Fruit fly (Drosophila melanogaster): ENCODE data around the gene Papst2.
A peak's percentile ranks its signal among the peaks of the same experiment; 100 is the strongest.

Gene Papst2

DNA sequence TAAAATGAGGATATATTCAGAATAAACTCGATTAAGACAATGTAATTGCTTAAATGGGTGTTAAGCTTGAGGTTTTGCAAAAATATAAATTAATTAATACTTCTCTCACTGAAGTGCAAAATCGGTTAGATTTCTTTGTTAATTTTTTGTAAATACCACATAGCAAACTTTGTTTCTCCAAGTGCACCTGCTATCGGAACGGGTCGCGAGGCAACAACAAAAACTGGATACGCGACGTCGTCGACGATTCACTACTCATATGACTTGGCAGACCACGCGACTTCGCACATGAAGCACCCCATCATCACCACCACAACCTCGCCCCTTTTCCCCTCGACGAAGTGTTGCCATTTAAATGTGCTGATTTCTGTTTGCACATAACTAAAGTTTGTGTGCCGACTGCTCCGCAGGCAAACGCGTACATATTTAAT is 35.5 kb upstream of the Papst2 start (continued):
- TF ChIP-seq CG31365 (tag; optimal IDR thresholded peaks at IDR 0.05), result no peak
- no peak for TF ChIP-seq fd64A (GFP tag; optimal IDR thresholded peaks at IDR 0.05)
- TF ChIP-seq pfk (GFP tag; optimal IDR thresholded peaks at IDR 0.05), result no peak
- TF ChIP-seq CG10565 (GFP tag; optimal IDR thresholded peaks at IDR 0.05), result no peak
- no peak for TF ChIP-seq ewg (GFP tag; optimal IDR thresholded peaks at IDR 0.05)
- no peak for TF ChIP-seq CG32767 (GFP tag; IDR thresholded peaks at IDR 0.05)
- TF ChIP-seq CG6175 (GFP tag; IDR thresholded peaks at IDR 0.05), result peak; percentile 36; the same call in 1 of the 3 replicates
- TF ChIP-seq CG11695 (GFP tag; IDR thresholded peaks at IDR 0.05), result peak; percentile 34; the same call in 1 of the 3 replicates
- no peak for TF ChIP-seq CG9609 (GFP tag; optimal IDR thresholded peaks at IDR 0.05)
- TF ChIP-seq CG18011 (GFP tag; optimal IDR thresholded peaks at IDR 0.05), result no peak
- peak; percentile 76 for TF ChIP-seq crol (GFP tag; IDR thresholded peaks at IDR 0.05)
- no peak for TF ChIP-seq CG16815 (GFP tag; optimal IDR thresholded peaks at IDR 0.05)
- peak; percentile 46 for TF ChIP-seq CG7839 (tag; optimal IDR thresholded peaks at IDR 0.05)
- no peak for TF ChIP-seq CG18764 (GFP tag; optimal IDR thresholded peaks at IDR 0.05)
- TF ChIP-seq NFAT (GFP tag; IDR thresholded peaks at IDR 0.05), result peak; percentile 32; the same call in 1 of the 2 replicates
- peak; percentile 69 for TF ChIP-seq Rfx (GFP tag; IDR thresholded peaks at IDR 0.05)
- TF ChIP-seq Fer3 (tag; optimal IDR thresholded peaks at IDR 0.05), result peak; percentile 26
- TF ChIP-seq unpg (GFP tag; optimal IDR thresholded peaks at IDR 0.05), result peak; percentile 42
- TF ChIP-seq al (GFP tag; IDR thresholded peaks at IDR 0.05), result peak; percentile 33; the same call in 1 of the 2 replicates
- TF ChIP-seq Drgx (GFP tag; IDR thresholded peaks at IDR 0.05), result peak; percentile 56; the same call in 1 of the 2 replicates
- TF ChIP-seq jumu (GFP tag; optimal IDR thresholded peaks at IDR 0.05), result no peak
- TF ChIP-seq ttk (GFP tag; IDR thresholded peaks at IDR 0.05), result peak; percentile 46
- TF ChIP-seq CG6765 (GFP tag; optimal IDR thresholded peaks at IDR 0.05), result no peak
- peak; percentile 72 for TF ChIP-seq CG32532 (GFP tag; IDR thresholded peaks at IDR 0.05)
- TF ChIP-seq hkb (optimal IDR thresholded peaks at IDR 0.05), result no peak
- peak; percentile 44; the same call in 1 of the 2 replicates for TF ChIP-seq hkb (GFP tag; IDR thresholded peaks at IDR 0.05)
- no peak for TF ChIP-seq zfh2 (GFP tag; optimal IDR thresholded peaks at IDR 0.05)
- peak; percentile 76 for TF ChIP-seq slbo (GFP tag; IDR thresholded peaks at IDR 0.05)
- peak; percentile 64 for TF ChIP-seq HLH3B (GFP tag; IDR thresholded peaks at IDR 0.05)
- peak; percentile 53 for TF ChIP-seq Meics (GFP tag; optimal IDR thresholded peaks at IDR 0.05)
- TF ChIP-seq exex (tag; optimal IDR thresholded peaks at IDR 0.05), result peak; percentile 28
- TF ChIP-seq Lhr (GFP tag; optimal IDR thresholded peaks at IDR 0.05), result no peak
- no peak for TF ChIP-seq da (GFP tag; optimal IDR thresholded peaks at IDR 0.05)
- TF ChIP-seq CkIIα-i1 (GFP tag; IDR thresholded peaks at IDR 0.05), result no peak
- TF ChIP-seq CG13424 (tag; optimal IDR thresholded peaks at IDR 0.05), result peak; percentile 23
- TF ChIP-seq wdn (GFP tag; IDR thresholded peaks at IDR 0.05), result 0 out of 2 replicates have a peak, but pooled peaks have one; percentile 30
- TF ChIP-seq dimm (GFP tag; IDR thresholded peaks at IDR 0.05), result no peak
- no peak for TF ChIP-seq Side (GFP tag; optimal IDR thresholded peaks at IDR 0.05)
- 0 out of 2 replicates have a peak, but pooled peaks have one; percentile 5 for TF ChIP-seq CG7372 (GFP tag; IDR thresholded peaks at IDR 0.05)
- no peak for TF ChIP-seq tll (GFP tag; optimal IDR thresholded peaks at IDR 0.05)
- TF ChIP-seq p53 (GFP tag; optimal IDR thresholded peaks at IDR 0.05), result no peak
- 0 out of 4 replicates have a peak, but pooled peaks have one; percentile 29 for TF ChIP-seq chinmo (GFP tag; IDR thresholded peaks at IDR 0.05; ENCODE audit: partially characterized antibody)
- no peak for TF ChIP-seq CG6791 (GFP tag; IDR thresholded peaks at IDR 0.05; ENCODE audit: partially characterized antibody)
- TF ChIP-seq Doc3 (GFP tag; IDR thresholded peaks at IDR 0.05; ENCODE audit: partially characterized antibody), result no peak
- no peak for TF ChIP-seq CG11398 (GFP tag; optimal IDR thresholded peaks at IDR 0.05)
- TF ChIP-seq psq (GFP tag; optimal IDR thresholded peaks at IDR 0.05), result no peak
- TF ChIP-seq gt (GFP tag; IDR thresholded peaks at IDR 0.05), result no peak
- TF ChIP-seq Ptx1 (GFP tag; IDR thresholded peaks at IDR 0.05), result peak; percentile 44; the same call in 1 of the 2 replicates
- no peak for TF ChIP-seq kni (GFP tag; optimal IDR thresholded peaks at IDR 0.05)
- TF ChIP-seq CG6689 (GFP tag; IDR thresholded peaks at IDR 0.05), result peak; percentile 55
- peak; percentile 35 for TF ChIP-seq CG9817 (tag; optimal IDR thresholded peaks at IDR 0.05)

Data from whole organism, embryonic.